Worm (Caenorhabditis elegans): ENCODE data around the gene ztf-28.

ztf-28 gene

ce11 chrV:2133512-2133911 is 43.0 kb downstream of the ztf-28 start (continued):
- no peak for TF ChIP-seq zip-2 (tag; optimal IDR thresholded peaks at IDR 0.05)
- no peak for TF ChIP-seq ZK337.2 (GFP tag; IDR thresholded peaks at IDR 0.05)
- no peak for TF ChIP-seq mdt-29 (GFP tag; IDR thresholded peaks at IDR 0.05)
- no peak for TF ChIP-seq F10B5.3 (tag; optimal IDR thresholded peaks at IDR 0.05)
- no peak for TF ChIP-seq gei-8 (GFP tag; optimal IDR thresholded peaks at IDR 0.05)
- TF ChIP-seq dmd-6 (GFP tag; IDR thresholded peaks at IDR 0.05), result peak; percentile 73
- TF ChIP-seq egl-27 (tag; optimal IDR thresholded peaks at IDR 0.05), result no peak
- TF ChIP-seq ces-1 (GFP tag; optimal IDR thresholded peaks at IDR 0.05), result peak; percentile 2
- no peak for TF ChIP-seq lin-13 (GFP tag; optimal IDR thresholded peaks at IDR 0.05)
- TF ChIP-seq lir-3 (tag; optimal IDR thresholded peaks at IDR 0.05), result no peak
- TF ChIP-seq mep-1 (tag; optimal IDR thresholded peaks at IDR 0.05), result peak; percentile 74
- TF ChIP-seq nhr-11 (tag; optimal IDR thresholded peaks at IDR 0.05), result peak; percentile 49
- TF ChIP-seq ceh-20 (GFP tag; IDR thresholded peaks at IDR 0.05), result peak; percentile 31; the same call in 1 of the 2 replicates
- no peak for TF ChIP-seq sdz-12 (GFP tag; optimal IDR thresholded peaks at IDR 0.05)
- TF ChIP-seq fos-1 (tag; optimal IDR thresholded peaks at IDR 0.05), result no peak
- TF ChIP-seq zip-11 (GFP tag; IDR thresholded peaks at IDR 0.05), result no peak
- TF ChIP-seq nhr-77 (tag; optimal IDR thresholded peaks at IDR 0.05), result peak; percentile 1
- peak; percentile 71 to 93 for TF ChIP-seq mdl-1 (tag; optimal IDR thresholded peaks at IDR 0.05)
- no peak for TF ChIP-seq daf-19 (GFP tag; conservative IDR thresholded peaks at IDR 0.05)
- no peak for TF ChIP-seq Y5F2A.4 (GFP tag; optimal IDR thresholded peaks at IDR 0.05)
- no peak for TF ChIP-seq ztf-7 (tag; optimal IDR thresholded peaks at IDR 0.05)
- TF ChIP-seq hlh-30 (tag; optimal IDR thresholded peaks at IDR 0.05; ENCODE audit: insufficient read depth), result peak; percentile 96
- no peak for TF ChIP-seq nhr-41 (GFP tag; IDR thresholded peaks at IDR 0.05)
- peak in 1 of 2 experiments; percentile 6 for TF ChIP-seq daf-16 (GFP tag; optimal IDR thresholded peaks at IDR 0.05)
- TF ChIP-seq daf-16 (tag; optimal IDR thresholded peaks at IDR 0.05), result peak; percentile 24
- TF ChIP-seq Y48G9A.11 (GFP tag; IDR thresholded peaks at IDR 0.05), result no peak
- no peak for TF ChIP-seq ceh-82 (tag; optimal IDR thresholded peaks at IDR 0.05)
- no peak for TF ChIP-seq lin-29 (GFP tag; IDR thresholded peaks at IDR 0.05)
- TF ChIP-seq ZK546.5 (tag; optimal IDR thresholded peaks at IDR 0.05), result no peak
- no peak for TF ChIP-seq zfp-3 (GFP tag; conservative IDR thresholded peaks at IDR 0.05)
- TF ChIP-seq F26F4.8 (GFP tag; conservative IDR thresholded peaks at IDR 0.05), result no peak
- no peak for TF ChIP-seq cey-2 (tag; optimal IDR thresholded peaks at IDR 0.05; ENCODE audit: borderline replicate concordance, insufficient read depth)

- TF ChIP-seq mep-1 (tag; optimal IDR thresholded peaks at IDR 0.05) (peak; percentile 7), hlh-30 (tag; optimal IDR thresholded peaks at IDR 0.05; ENCODE audit: insufficient read depth) (peak; percentile 62), Y48G9A.11 (GFP tag; IDR thresholded peaks at IDR 0.05) (0 out of 2 replicates have a peak, but pooled peaks have one; percentile 39), Y105C5A.15 (GFP tag; IDR thresholded peaks at IDR 0.05) (no peak), unc-62 (GFP tag; optimal IDR thresholded peaks at IDR 0.05 in 1 of 2) (peak in 1 of 2 experiments; percentile 14), unc-62 (tag; optimal IDR thresholded peaks at IDR 0.05) (no peak), unc-130 (GFP tag; optimal IDR thresholded peaks at IDR 0.05) (no peak), dmd-8 (GFP tag; IDR thresholded peaks at IDR 0.05) (no peak), lsy-2 (tag; optimal IDR thresholded peaks at IDR 0.05) (peak in 1 of 2 experiments; percentile 26), tag-97 (GFP tag; IDR thresholded peaks at IDR 0.05) (no peak), egl-43 (GFP tag; IDR thresholded peaks at IDR 0.05) (peak; percentile 20; the same call in 1 of the 2 replicates), aha-1 (tag) (peak; percentile 78), lim-7 (GFP tag; IDR thresholded peaks at IDR 0.05) (0 out of 2 replicates have a peak, but pooled peaks have one; percentile 47), ZK337.2 (GFP tag; IDR thresholded peaks at IDR 0.05) (no peak), nhr-10 (tag; optimal IDR thresholded peaks at IDR 0.05) (no peak), hlh-11 (tag; optimal IDR thresholded peaks at IDR 0.05) (no peak)
Measured at ce11 chrV:2134340-2134739, 43.9 kb downstream of the ztf-28 start.

All from whole organism, L4 larva.